Fruit fly (Drosophila melanogaster): ENCODE data around the gene Cp19.

Gene Cp19

dm6 chr3L:8741051-8741468 lies 11.4 kb downstream of the Cp19 start (continued):
- TF ChIP-seq dan (GFP tag; IDR thresholded peaks at IDR 0.05) (no peak), CG30020 (tag; optimal IDR thresholded peaks at IDR 0.05) (no peak), CG11504 (tag; optimal IDR thresholded peaks at IDR 0.05) (no peak), gsb-n (tag; optimal IDR thresholded peaks at IDR 0.05) (no peak), bcd (GFP tag; optimal IDR thresholded peaks at IDR 0.05) (peak; percentile 30), p53 (GFP tag; optimal IDR thresholded peaks at IDR 0.05) (no peak), Eip74EF (GFP tag; optimal IDR thresholded peaks at IDR 0.05) (peak in 1 of 2 experiments; percentile 21), gem (tag; optimal IDR thresholded peaks at IDR 0.05) (no peak), ATbp (GFP tag; optimal IDR thresholded peaks at IDR 0.05) (peak; percentile 64), seq (GFP tag; IDR thresholded peaks at IDR 0.05) (no peak; the same call in 1 of the 2 replicates), Chrac-16 (GFP tag; optimal IDR thresholded peaks at IDR 0.05) (no peak), tll (GFP tag; optimal IDR thresholded peaks at IDR 0.05) (no peak), CG10209 (GFP tag; optimal IDR thresholded peaks at IDR 0.05) (no peak), sens (GFP tag) (peak; percentile 75), wor (GFP tag; IDR thresholded peaks at IDR 0.05) (no peak), Lim3 (GFP tag; IDR thresholded peaks at IDR 0.05) (no peak), Oli (tag; optimal IDR thresholded peaks at IDR 0.05) (peak; percentile 21), CG8388 (GFP tag; optimal IDR thresholded peaks at IDR 0.05) (no peak), NC2β (GFP tag; optimal IDR thresholded peaks at IDR 0.05) (no peak), HmgD (GFP tag; optimal IDR thresholded peaks at IDR 0.05) (no peak), CG12769 (tag; optimal IDR thresholded peaks at IDR 0.05) (peak; percentile 71), gro (GFP tag; optimal IDR thresholded peaks at IDR 0.05) (no peak), ab (GFP tag; optimal IDR thresholded peaks at IDR 0.05) (no peak), bbx (GFP tag; IDR thresholded peaks at IDR 0.05; ENCODE audit: partially characterized antibody) (no peak), HLH4C (GFP tag; IDR thresholded peaks at IDR 0.05; ENCODE audit: partially characterized antibody) (no peak), ERR (GFP tag; optimal IDR thresholded peaks at IDR 0.05) (no peak), CG9609 (GFP tag; optimal IDR thresholded peaks at IDR 0.05) (no peak), CG7839 (tag; optimal IDR thresholded peaks at IDR 0.05) (no peak), CG17385 (GFP tag; optimal IDR thresholded peaks at IDR 0.05) (peak; percentile 53), Deaf1 (tag; optimal IDR thresholded peaks at IDR 0.05) (peak; percentile 30), CG34422 (GFP tag; IDR thresholded peaks at IDR 0.05) (no peak), tap (tag; optimal IDR thresholded peaks at IDR 0.05) (no peak), CG3163 (GFP tag; optimal IDR thresholded peaks at IDR 0.05) (no peak), sr (GFP tag; IDR thresholded peaks at IDR 0.05) (no peak), CG4854 (GFP tag; optimal IDR thresholded peaks at IDR 0.05) (no peak), ato (GFP tag; IDR thresholded peaks at IDR 0.05; ENCODE audit: partially characterized antibody) (no peak), grn (GFP tag; optimal IDR thresholded peaks at IDR 0.05) (no peak), Dad (GFP tag; optimal IDR thresholded peaks at IDR 0.05) (no peak), Spps (tag; optimal IDR thresholded peaks at IDR 0.05) (no peak), chif (GFP tag; optimal IDR thresholded peaks at IDR 0.05) (peak in 1 of 2 experiments; percentile 27), CG12299 (tag; optimal IDR thresholded peaks at IDR 0.05) (no peak), E2f2 (GFP tag; IDR thresholded peaks at IDR 0.05) (no peak; the same call in 1 of the 2 replicates), CG11560 (tag; IDR thresholded peaks at IDR 0.05) (no peak), eyg (GFP tag; optimal IDR thresholded peaks at IDR 0.05) (no peak), gce (GFP tag; IDR thresholded peaks at IDR 0.05) (no peak), Hmr (GFP tag; optimal IDR thresholded peaks at IDR 0.05) (peak; percentile 33), CG14965 (GFP tag; optimal IDR thresholded peaks at IDR 0.05; ENCODE audit: borderline replicate concordance) (no peak), hbn (GFP tag; IDR thresholded peaks at IDR 0.05; ENCODE audit: partially characterized antibody) (no peak), CG12391 (tag; optimal IDR thresholded peaks at IDR 0.05) (no peak), CG1603 (tag; optimal IDR thresholded peaks at IDR 0.05) (no peak), CG5953 (GFP tag; IDR thresholded peaks at IDR 0.05) (peak; percentile 43; the same call in 1 of the 2 replicates)
